Worm (Caenorhabditis elegans) whole organism, L2 larva: ENCODE results near the gene Y16E11A.4.
"Not testable (repeated sequence)": the region's sequence is repeated elsewhere in the genome, so short reads cannot be mapped to it uniquely, and the experiment has no call there.

Experiments
- C34F6.9 ChIP-seq: fragments of 150-350 bp; optimal IDR thresholded peaks from 2 replicates; lab custom pipeline; 2014; ENCODE audit warnings: missing biosample characterization, missing genetic modification characterization
- F13H6.1 ChIP-seq: sonication (generic microtip); optimal IDR thresholded peaks from 2 replicates; lab custom pipeline; 2016; ENCODE audit warnings: missing genetic modification characterization, missing compliant biosample characterization
- R02D3.7 ChIP-seq: fragments of 150-350 bp; optimal IDR thresholded peaks from 2 replicates; lab custom pipeline; 2014; ENCODE audit warnings: missing biosample characterization, missing genetic modification characterization
- ZK546.5 ChIP-seq: sonication (generic microtip); optimal IDR thresholded peaks from 2 replicates; lab custom pipeline; 2017; ENCODE audit warnings: missing biosample characterization, missing genetic modification characterization
- alr-1 ChIP-seq: fragments of 150-350 bp; optimal IDR thresholded peaks from 2 replicates; lab custom pipeline; 2014; ENCODE audit warnings: missing biosample characterization, missing genetic modification characterization
- blmp-1 ChIP-seq: sonication (generic microtip); optimal IDR thresholded peaks from 2 replicates; lab custom pipeline; 2017; ENCODE audit warnings: missing genetic modification characterization, mild to moderate bottlenecking, missing compliant biosample characterization, antibody characterized with exemption, moderate library complexity; ENCODE audit not compliant: insufficient read depth
- ceh-82 ChIP-seq: fragments of 150-350 bp; optimal IDR thresholded peaks from 2 replicates; lab custom pipeline; 2014; ENCODE audit warnings: missing biosample characterization, missing genetic modification characterization
- egl-27 ChIP-seq: sonication (generic microtip); optimal IDR thresholded peaks from 3 replicates; lab custom pipeline; 2017; ENCODE audit warnings: missing biosample characterization, missing genetic modification reagents, missing genetic modification characterization
- elt-1 ChIP-seq: fragments of 150-350 bp; optimal IDR thresholded peaks from 2 replicates; lab custom pipeline; 2014; ENCODE audit warnings: missing biosample characterization, missing genetic modification characterization
- elt-3 ChIP-seq: sonication (generic microtip); optimal IDR thresholded peaks from 2 replicates; lab custom pipeline; 2017; ENCODE audit warnings: missing biosample characterization, missing genetic modification characterization
- fos-1 ChIP-seq: fragments of 150-350 bp; optimal IDR thresholded peaks from 2 replicates; lab custom pipeline; 2014; ENCODE audit warnings: missing biosample characterization, missing genetic modification characterization
- gmeb-1 ChIP-seq: fragments of 150-350 bp; optimal IDR thresholded peaks from 2 replicates; lab custom pipeline; 2014; ENCODE audit warnings: missing biosample characterization, missing genetic modification characterization
- lin-13 ChIP-seq: fragments of 150-350 bp; optimal IDR thresholded peaks from 2 replicates; lab custom pipeline; 2014; ENCODE audit warnings: missing biosample characterization, missing genetic modification reagents, missing genetic modification characterization
- lin-39 ChIP-seq: fragments of 150-350 bp; optimal IDR thresholded peaks from 2 replicates; lab custom pipeline; 2014; ENCODE audit warnings: missing biosample characterization, missing genetic modification reagents, missing genetic modification characterization
- lsy-2 ChIP-seq, 2 experiments: fragments of 150-350 bp in 1 of 2; sonication (generic microtip) in 1 of 2; optimal IDR thresholded peaks; 2 replicates each; lab custom pipeline; 2014 to 2017; ENCODE audit warnings: missing biosample characterization in 2 of 2, missing genetic modification characterization in 2 of 2
- mab-5 ChIP-seq: fragments of 150-350 bp; optimal IDR thresholded peaks from 2 replicates; lab custom pipeline; 2014; ENCODE audit warnings: missing biosample characterization, missing genetic modification characterization
- mdl-1 ChIP-seq, 2 experiments: fragments of 150-350 bp in 1 of 2; sonication (generic microtip) in 1 of 2; optimal IDR thresholded peaks; 2 replicates each; lab custom pipeline; 2017; ENCODE audit warnings: missing biosample characterization in 2 of 2, missing genetic modification characterization in 2 of 2
- nhr-10 ChIP-seq: sonication (generic microtip); optimal IDR thresholded peaks from 2 replicates; lab custom pipeline; 2017; ENCODE audit warnings: missing biosample characterization, missing genetic modification characterization
- nhr-11 ChIP-seq: fragments of 150-350 bp; optimal IDR thresholded peaks from 2 replicates; lab custom pipeline; 2014; ENCODE audit warnings: missing biosample characterization, missing genetic modification characterization
- nhr-12 ChIP-seq: fragments of 150-350 bp; optimal IDR thresholded peaks from 2 replicates; lab custom pipeline; 2014; ENCODE audit warnings: missing biosample characterization, missing genetic modification characterization
- nhr-129 ChIP-seq: fragments of 150-350 bp; optimal IDR thresholded peaks from 2 replicates; lab custom pipeline; 2014; ENCODE audit warnings: missing biosample characterization, missing genetic modification characterization
- nhr-21 ChIP-seq: fragments of 150-350 bp; optimal IDR thresholded peaks from 2 replicates; lab custom pipeline; 2014; ENCODE audit warnings: missing biosample characterization, missing genetic modification characterization
- nhr-23 ChIP-seq: fragments of 150-350 bp; optimal IDR thresholded peaks from 2 replicates; lab custom pipeline; 2014; ENCODE audit warnings: missing biosample characterization, missing genetic modification reagents, missing genetic modification characterization
- nhr-237 ChIP-seq: fragments of 150-350 bp; optimal IDR thresholded peaks from 2 replicates; lab custom pipeline; 2014; ENCODE audit warnings: missing biosample characterization, missing genetic modification characterization
- nhr-6 ChIP-seq: fragments of 150-350 bp; optimal IDR thresholded peaks from 2 replicates; lab custom pipeline; 2014; ENCODE audit warnings: missing biosample characterization, missing genetic modification characterization
- nhr-77 ChIP-seq: fragments of 150-350 bp; optimal IDR thresholded peaks from 2 replicates; lab custom pipeline; 2014; ENCODE audit warnings: missing biosample characterization, missing genetic modification characterization
- sem-4 ChIP-seq: fragments of 150-350 bp; optimal IDR thresholded peaks from 2 replicates; lab custom pipeline; 2014; ENCODE audit warnings: missing biosample characterization, missing genetic modification reagents, missing genetic modification characterization
- sma-3 ChIP-seq: sonication (generic microtip); optimal IDR thresholded peaks from 2 replicates; lab custom pipeline; 2016; ENCODE audit warnings: missing genetic modification reagents, missing genetic modification characterization, missing compliant biosample characterization
- sma-9 ChIP-seq, 2 experiments: fragments of 150-350 bp in 1 of 2; sonication (generic microtip) in 1 of 2; optimal IDR thresholded peaks; 2 replicates each; lab custom pipeline; 2014 to 2016; ENCODE audit warnings: missing genetic modification characterization in 2 of 2, mild to moderate bottlenecking in 1 of 2, missing biosample characterization in 1 of 2, missing compliant biosample characterization in 1 of 2, missing genetic modification reagents in 1 of 2, moderate library complexity in 1 of 2
- snpc-4 ChIP-seq: fragments of 150-350 bp; optimal IDR thresholded peaks from 2 replicates; lab custom pipeline; 2014; ENCODE audit warnings: missing biosample characterization, missing genetic modification characterization
- unc-39 ChIP-seq: fragments of 150-350 bp; optimal IDR thresholded peaks from 2 replicates; lab custom pipeline; 2014; ENCODE audit warnings: missing biosample characterization, missing genetic modification characterization
- unc-55 ChIP-seq: fragments of 150-350 bp; sonication (generic microtip); optimal IDR thresholded peaks from 3 replicates; lab custom pipeline; 2014; ENCODE audit warnings: missing biosample characterization, missing genetic modification reagents, missing genetic modification characterization
- zag-1 ChIP-seq: fragments of 150-350 bp; optimal IDR thresholded peaks from 2 replicates; lab custom pipeline; 2014; ENCODE audit warnings: missing biosample characterization, missing genetic modification characterization
- ztf-1 ChIP-seq: fragments of 200-800 bp; sonication (Bioruptor generic); conservative IDR thresholded peaks from 2 replicates; pipeline ENCODE4 v1.3.6; 2022; ENCODE audit warnings: missing genetic modification characterization, missing compliant biosample characterization
- ztf-4 ChIP-seq: fragments of 150-350 bp; optimal IDR thresholded peaks from 2 replicates; lab custom pipeline; 2014; ENCODE audit warnings: missing biosample characterization, missing genetic modification characterization

Y16E11A.4 gene

DNA sequence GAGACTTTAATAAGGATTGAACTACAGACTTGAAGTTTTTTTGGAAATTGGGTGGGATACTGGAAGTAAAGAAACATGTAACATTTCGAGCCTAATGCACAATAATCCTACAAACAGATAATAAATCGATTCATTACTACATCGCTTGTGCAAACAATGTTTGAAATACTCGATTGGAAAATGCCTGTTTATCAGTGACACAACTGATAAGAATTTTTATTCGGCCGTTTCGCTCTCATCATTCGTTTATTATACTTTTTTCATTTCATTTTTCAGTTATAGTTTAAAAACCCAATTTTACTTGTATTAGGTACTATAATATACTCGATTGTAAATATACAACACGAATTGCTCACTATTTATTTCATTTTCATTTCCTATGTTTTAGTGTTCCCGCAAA lies 8.7 kb downstream of the Y16E11A.4 start:
- TF ChIP-seq nhr-77 (tag; lab: Kevin White, UChicago) (no peak), fos-1 (tag; lab: Kevin White, UChicago) (peak; percentile 89), gmeb-1 (tag; lab: Kevin White, UChicago) (peak; percentile 6)

DNA sequence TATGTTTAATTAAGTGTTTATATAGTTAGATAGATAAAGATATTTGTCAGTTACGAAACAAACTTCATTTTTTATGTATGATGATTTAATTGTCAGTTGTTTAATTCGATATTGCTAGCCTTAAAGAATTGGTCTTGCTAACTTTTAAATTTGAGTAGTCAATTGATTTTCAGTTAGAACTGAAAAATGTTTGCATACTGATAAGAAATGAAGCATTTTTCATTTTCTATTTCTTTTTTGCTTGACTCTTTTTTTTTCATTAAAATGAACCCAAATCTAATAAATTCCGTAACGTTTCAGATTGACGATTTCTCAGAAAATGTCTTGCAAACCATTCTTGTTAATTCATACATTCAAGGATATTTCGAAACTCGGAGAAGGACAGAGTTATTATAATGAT lies 9.2 kb downstream of the Y16E11A.4 start, which contains the start of gene math-20:
Gene math-20, plus strand, starts transcription at position 301 of the 400 bp plus-strand sequence.
- TF ChIP-seq fos-1 (tag; lab: Kevin White, UChicago) (no peak), gmeb-1 (tag; lab: Kevin White, UChicago) (no peak), unc-39 (tag; lab: Kevin White, UChicago) (no peak), nhr-6 (no peak), ztf-1 (no peak), egl-27 (tag; lab: Kevin White, UChicago) (no peak), nhr-237 (no peak), nhr-11 (tag; lab: Kevin White, UChicago) (no peak), mab-5 (tag; lab: Kevin White, UChicago) (no peak), mdl-1 (tag; optimal IDR thresholded peaks at IDR 0.05; lab: Kevin White, UChicago) (no peak), ztf-4 (tag; lab: Kevin White, UChicago) (no peak), unc-55 (GFP tag; lab: Kevin White, UChicago) (no peak), lin-13 (GFP tag; lab: Kevin White, UChicago) (no peak), R02D3.7 (tag; lab: Kevin White, UChicago) (no peak)

DNA sequence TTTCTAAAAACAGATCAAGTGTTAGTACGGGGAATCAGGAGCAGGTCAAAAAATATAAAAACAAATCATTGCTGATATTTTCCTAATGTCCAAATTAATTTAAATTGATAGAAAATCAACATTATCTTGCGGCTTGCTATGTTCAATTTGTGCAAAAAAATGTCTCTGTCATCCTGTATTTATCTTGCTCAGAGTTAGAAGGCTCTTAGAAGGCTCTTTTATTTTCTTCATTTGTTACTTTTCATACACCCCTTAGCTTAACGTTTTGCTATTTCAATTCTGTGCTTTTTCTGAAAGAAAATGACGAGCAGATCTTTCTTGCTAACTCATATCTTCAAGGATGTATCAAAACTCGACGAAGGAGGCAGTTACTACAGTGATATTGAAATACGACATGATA lies 11.5 kb downstream of the Y16E11A.4 start, which contains the start of gene math-19:
Gene math-19, plus strand, starts transcription at position 301 of the 400 bp plus-strand sequence.
- TF ChIP-seq ZK546.5 (tag; lab: Kevin White, UChicago); lin-39; elt-3 (tag; lab: Kevin White, UChicago): not testable (repeated sequence)

DNA sequence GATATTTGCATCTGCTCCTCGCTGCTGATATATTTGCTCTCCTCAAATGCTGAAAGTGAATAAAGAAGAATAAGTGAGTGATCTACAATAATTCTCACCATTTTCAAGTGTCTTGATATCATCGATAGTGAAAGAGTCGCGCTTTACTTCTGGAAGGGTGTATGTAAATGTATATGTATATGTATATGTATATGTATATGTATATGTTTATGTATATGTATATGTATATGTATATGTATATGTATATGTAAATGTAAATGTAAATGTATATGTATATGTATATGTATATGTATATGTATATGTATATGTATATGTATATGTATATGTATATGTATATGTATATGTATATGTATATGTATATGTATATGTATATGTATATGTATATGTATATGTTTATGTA lies 13.6 kb downstream of the Y16E11A.4 start, which contains the start of gene ceh-84:
Gene ceh-84, minus strand, starts transcription at position 101 of the 400 bp plus-strand sequence.
- TF ChIP-seq nhr-21; ztf-4 (tag; lab: Kevin White, UChicago); unc-39 (tag; lab: Kevin White, UChicago): not testable (repeated sequence)

DNA sequence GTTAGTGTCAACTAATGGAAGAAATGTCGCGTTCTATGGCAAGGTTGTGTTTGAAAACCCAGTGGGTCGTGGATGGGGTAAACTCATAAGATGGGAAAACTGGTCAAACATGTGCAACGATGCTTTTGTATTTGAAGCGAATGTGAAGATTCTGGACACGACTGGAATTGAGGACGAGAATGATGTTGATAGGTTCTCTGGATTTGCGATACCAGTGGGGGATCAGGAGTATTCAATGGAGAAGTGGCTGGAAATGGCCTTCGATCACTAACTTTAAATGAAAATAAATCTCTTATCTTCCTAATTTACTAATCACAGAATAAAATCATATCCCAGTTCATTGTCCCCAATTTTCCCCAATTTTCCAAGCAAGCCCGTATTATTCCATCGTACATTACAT lies 24.1 kb downstream of the Y16E11A.4 start:
- TF ChIP-seq elt-1 (tag; lab: Kevin White, UChicago) (no peak), nhr-12 (no peak), elt-3 (tag; lab: Kevin White, UChicago) (no peak), nhr-23 (tag; lab: Kevin White, UChicago) (no peak), ztf-1 (no peak), nhr-129 (tag; lab: Kevin White, UChicago) (no peak), egl-27 (tag; lab: Kevin White, UChicago) (no peak), sma-3 (GFP tag; lab: Kevin White, UChicago) (no peak), gmeb-1 (tag; lab: Kevin White, UChicago) (no peak), alr-1 (tag; lab: Kevin White, UChicago) (no peak), lin-39 (no peak), ceh-82 (tag; lab: Kevin White, UChicago) (no peak)

DNA sequence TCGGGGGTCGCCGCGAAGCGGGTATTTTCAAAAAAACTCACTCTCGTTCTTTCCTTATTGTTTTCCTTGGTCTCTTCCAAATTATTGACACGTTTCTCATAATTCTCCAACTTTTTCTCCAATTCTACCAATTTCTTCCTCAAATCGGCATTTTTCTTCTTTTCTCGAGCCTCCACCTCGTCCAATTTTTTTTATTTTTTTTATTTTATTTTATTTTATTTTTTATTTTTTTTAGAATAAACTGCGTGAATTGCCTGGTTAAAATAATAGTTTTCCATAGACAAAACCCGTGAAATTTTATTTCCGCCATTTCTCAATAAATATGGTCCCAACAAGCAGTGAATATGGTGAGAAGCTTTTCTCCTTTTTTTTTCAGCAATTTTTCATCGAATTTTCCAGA lies 25.6 kb downstream of the Y16E11A.4 start, which contains the start of gene F59H6.15:
Gene F59H6.15, plus strand, starts transcription at position 301 of the 400 bp plus-strand sequence.
- TF ChIP-seq nhr-237: no peak
- TF ChIP-seq sem-4 (tag; lab: Kevin White, UChicago): no peak
- TF ChIP-seq C34F6.9: no peak
- no peak for TF ChIP-seq nhr-10 (tag; lab: Kevin White, UChicago)
- TF ChIP-seq sma-9 (GFP tag; optimal IDR thresholded peaks at IDR 0.05; lab: Kevin White, UChicago): no peak
- TF ChIP-seq sma-9 (tag; optimal IDR thresholded peaks at IDR 0.05; lab: Kevin White, UChicago): no peak
- no peak for TF ChIP-seq blmp-1
- no peak for TF ChIP-seq mdl-1 (tag; optimal IDR thresholded peaks at IDR 0.05; lab: Kevin White, UChicago)
- no peak for TF ChIP-seq ztf-1
- no peak for TF ChIP-seq F13H6.1
- TF ChIP-seq elt-3 (tag; lab: Kevin White, UChicago): no peak
- no peak for TF ChIP-seq nhr-12
- no peak for TF ChIP-seq snpc-4 (tag; lab: Kevin White, UChicago)
- no peak for TF ChIP-seq egl-27 (tag; lab: Kevin White, UChicago)
- TF ChIP-seq nhr-6: no peak
- no peak for TF ChIP-seq zag-1 (tag; lab: Kevin White, UChicago)
- no peak for TF ChIP-seq lsy-2 (tag; optimal IDR thresholded peaks at IDR 0.05; lab: Kevin White, UChicago)
- TF ChIP-seq elt-1 (tag; lab: Kevin White, UChicago): no peak
- no peak for TF ChIP-seq unc-39 (tag; lab: Kevin White, UChicago)
- TF ChIP-seq alr-1 (tag; lab: Kevin White, UChicago): no peak
